Worm (Caenorhabditis elegans): Measurements from ENCODE around the gene cwp-5.

- TF ChIP-seq lin-39 (tag; optimal IDR thresholded peaks at IDR 0.05) (no peak), nhr-12 (tag; optimal IDR thresholded peaks at IDR 0.05) (no peak), nhr-25 (tag; optimal IDR thresholded peaks at IDR 0.05) (no peak), lin-13 (GFP tag; optimal IDR thresholded peaks at IDR 0.05) (no peak), ztf-4 (tag; optimal IDR thresholded peaks at IDR 0.05) (no peak), ama-1 (optimal IDR thresholded peaks at IDR 0.05) (no peak), lsy-2 (tag; optimal IDR thresholded peaks at IDR 0.05) (peak in 1 of 2 experiments; percentile 33), ZK546.5 (tag; optimal IDR thresholded peaks at IDR 0.05) (no peak), elt-3 (tag; optimal IDR thresholded peaks at IDR 0.05) (no peak), aly-2 (tag; optimal IDR thresholded peaks at IDR 0.05) (no peak), sma-3 (GFP tag; optimal IDR thresholded peaks at IDR 0.05) (no peak)
These were observed 18.6 kb downstream of the cwp-5 start for ce11 chrX:13171206-13171605.
